Fruit fly (Drosophila melanogaster) whole organism, embryonic: Measurements from ENCODE around the gene CG14853.

Experiments
- CG10979 ChIP-seq: fragments of 200-800 bp; sonication (Bioruptor generic); optimal IDR thresholded peaks from 2 replicates; lab custom pipeline; 2018; ENCODE audit warnings: missing biosample characterization, mild to moderate bottlenecking, missing genetic modification characterization, moderate library complexity
- CG14710 ChIP-seq: fragments of 200-800 bp; sonication (Bioruptor generic); optimal IDR thresholded peaks from 3 replicates; lab custom pipeline; 2019; ENCODE audit warnings: missing biosample characterization, mild to moderate bottlenecking, missing genetic modification characterization, moderate library complexity
- CG17829 ChIP-seq: fragments of 200-800 bp; optimal IDR thresholded peaks from 2 replicates; lab custom pipeline; 2019; ENCODE audit warnings: missing biosample characterization, mild to moderate bottlenecking, missing genetic modification characterization, moderate library complexity
- CG18262 ChIP-seq: fragments of 200-800 bp; optimal IDR thresholded peaks from 3 replicates; lab custom pipeline; 2019; ENCODE audit warnings: missing biosample characterization, mild to moderate bottlenecking, missing genetic modification characterization, moderate library complexity
- CG18599 ChIP-seq: fragments of 200-800 bp; sonication (Bioruptor generic); optimal IDR thresholded peaks from 3 replicates; lab custom pipeline; 2017; ENCODE audit warnings: missing biosample characterization, missing genetic modification characterization, mild to moderate bottlenecking, moderate library complexity, missing genetic modification reagents
- CG18764 ChIP-seq: fragments of 200-800 bp; sonication (Bioruptor generic); optimal IDR thresholded peaks from 3 replicates; lab custom pipeline; 2016; ENCODE audit warnings: missing biosample characterization, missing genetic modification characterization
- CG2116 ChIP-seq: fragments of 200-800 bp; sonication (Bioruptor generic); optimal IDR thresholded peaks from 3 replicates; lab custom pipeline; 2018; ENCODE audit warnings: missing biosample characterization, mild to moderate bottlenecking, missing genetic modification characterization
- CG30431 ChIP-seq: fragments of 200-800 bp; sonication (Bioruptor generic); optimal IDR thresholded peaks from 2 replicates; lab custom pipeline; 2017; ENCODE audit warnings: missing biosample characterization, missing genetic modification characterization
- CG33557 ChIP-seq: fragments of 200-800 bp; sonication (Bioruptor generic); optimal IDR thresholded peaks from 2 replicates; lab custom pipeline; 2019; ENCODE audit warnings: missing biosample characterization, mild to moderate bottlenecking, missing genetic modification characterization, moderate library complexity
- CG4282 ChIP-seq: fragments of 200-800 bp; sonication (Bioruptor generic); optimal IDR thresholded peaks from 2 replicates; lab custom pipeline; 2016; ENCODE audit warnings: missing biosample characterization, missing genetic modification characterization
- CG4707 ChIP-seq: fragments of 200-800 bp; sonication (Bioruptor generic); optimal IDR thresholded peaks from 2 replicates; lab custom pipeline; 2018; ENCODE audit warnings: missing biosample characterization, mild to moderate bottlenecking, missing genetic modification characterization, moderate library complexity
- CG4854 ChIP-seq: fragments of 200-800 bp; sonication (Bioruptor generic); optimal IDR thresholded peaks from 2 replicates; lab custom pipeline; 2016; ENCODE audit warnings: missing biosample characterization, missing genetic modification characterization, inconsistent platforms
- CG7556 ChIP-seq: fragments of 200-800 bp; sonication (Bioruptor generic); optimal IDR thresholded peaks from 2 replicates; lab custom pipeline; 2017; ENCODE audit warnings: missing biosample characterization, mild to moderate bottlenecking, missing genetic modification characterization
- CG9797 ChIP-seq: fragments of 200-800 bp; sonication (Bioruptor generic); optimal IDR thresholded peaks from 3 replicates; lab custom pipeline; 2018; ENCODE audit warnings: missing biosample characterization, mild to moderate bottlenecking, missing genetic modification characterization
- D19A ChIP-seq: fragments of 200-800 bp; optimal IDR thresholded peaks from 3 replicates; lab custom pipeline; 2019; ENCODE audit warnings: missing biosample characterization, mild to moderate bottlenecking, missing genetic modification characterization, moderate library complexity
- D19B ChIP-seq: fragments of 200-800 bp; sonication (Bioruptor generic); optimal IDR thresholded peaks from 2 replicates; lab custom pipeline; 2017; ENCODE audit warnings: missing biosample characterization, mild to moderate bottlenecking, missing genetic modification characterization
- Dfd ChIP-seq, 2 experiments: fragments of >200 bp; optimal IDR thresholded peaks; 2 replicates each; lab custom pipeline; 2017; ENCODE audit warnings: missing biosample characterization in 2 of 2, missing genetic modification characterization in 2 of 2
- Elba2 ChIP-seq: fragments of 200-800 bp; sonication (Bioruptor generic); optimal IDR thresholded peaks from 3 replicates; lab custom pipeline; 2016; ENCODE audit warnings: missing biosample characterization, missing genetic modification characterization
- Mes4 ChIP-seq: fragments of 200-800 bp; sonication (Bioruptor generic); optimal IDR thresholded peaks from 2 replicates; lab custom pipeline; 2016; ENCODE audit warnings: missing biosample characterization, missing genetic modification characterization
- Ptx1 ChIP-seq: fragments of 200-800 bp; sonication (Bioruptor generic); IDR thresholded peaks from 2 replicates; pipeline ENCODE4 v1.3.6; 2022; ENCODE audit warnings: missing biosample characterization, missing genetic modification characterization
- Sox100B ChIP-seq: fragments of 200-800 bp; sonication (Bioruptor generic); optimal IDR thresholded peaks from 3 replicates; lab custom pipeline; 2018; ENCODE audit warnings: missing biosample characterization, mild to moderate bottlenecking, missing genetic modification characterization
- Sry-δ ChIP-seq: fragments of 200-800 bp; sonication (Bioruptor generic); optimal IDR thresholded peaks from 2 replicates; lab custom pipeline; 2016; ENCODE audit warnings: missing biosample characterization, missing genetic modification characterization
- Trl ChIP-seq, 3 experiments: fragments of >200 bp in 2 of 3; fragments of 200-800 bp in 1 of 3; sonication (Bioruptor generic) in 1 of 3; optimal IDR thresholded peaks; 2 replicates in 1 of 3; 3 replicates in 2 of 3; lab custom pipeline; 2016 to 2017; ENCODE audit warnings: missing biosample characterization in 1 of 3, missing genetic modification characterization in 1 of 3
- abd-A ChIP-seq: fragments of 200-800 bp; sonication (Bioruptor generic); optimal IDR thresholded peaks from 3 replicates; lab custom pipeline; 2019; ENCODE audit warnings: missing biosample characterization, mild to moderate bottlenecking, missing genetic modification characterization, moderate library complexity
- cad ChIP-seq: fragments of >200 bp; optimal IDR thresholded peaks from 2 replicates; lab custom pipeline; 2017; ENCODE audit warnings: missing biosample characterization, missing genetic modification characterization
- crc ChIP-seq: fragments of 200-800 bp; sonication (Bioruptor generic); optimal IDR thresholded peaks from 2 replicates; lab custom pipeline; 2016; ENCODE audit warnings: missing biosample characterization, missing genetic modification characterization
- croc ChIP-seq: fragments of 200-800 bp; sonication (Bioruptor generic); conservative IDR thresholded peaks from 3 replicates; pipeline ENCODE4 v1.3.6; 2022; ENCODE audit warnings: missing biosample characterization, missing genetic modification characterization
- dati ChIP-seq: fragments of 200-800 bp; sonication (Bioruptor generic); IDR thresholded peaks from 2 replicates; pipeline ENCODE4 v1.3.6; 2022; ENCODE audit warnings: missing biosample characterization, missing genetic modification characterization
- ems ChIP-seq: fragments of 200-800 bp; sonication (Bioruptor generic); optimal IDR thresholded peaks from 3 replicates; lab custom pipeline; 2016; ENCODE audit warnings: missing biosample characterization, missing genetic modification characterization
- fd96Cb ChIP-seq: fragments of 200-800 bp; sonication (Bioruptor generic); optimal IDR thresholded peaks from 2 replicates; lab custom pipeline; 2018; ENCODE audit warnings: missing biosample characterization, mild to moderate bottlenecking, missing genetic modification characterization, moderate library complexity
- gem ChIP-seq: fragments of 200-800 bp; sonication (Bioruptor generic); optimal IDR thresholded peaks from 2 replicates; lab custom pipeline; 2019; ENCODE audit warnings: missing biosample characterization, mild to moderate bottlenecking, missing genetic modification characterization, moderate library complexity
- gsb-n ChIP-seq: fragments of 200-800 bp; sonication (Bioruptor generic); optimal IDR thresholded peaks from 3 replicates; lab custom pipeline; 2018; ENCODE audit warnings: missing biosample characterization, mild to moderate bottlenecking, missing genetic modification characterization
- ind ChIP-seq: fragments of 200-800 bp; sonication (Bioruptor generic); optimal IDR thresholded peaks from 3 replicates; lab custom pipeline; 2016; ENCODE audit warnings: missing biosample characterization, missing genetic modification characterization
- klu ChIP-seq: fragments of 200-800 bp; sonication (Bioruptor generic); IDR thresholded peaks from 2 replicates; pipeline ENCODE4 v1.3.6; 2022; ENCODE audit warnings: missing biosample characterization, missing genetic modification characterization
- scrt ChIP-seq: fragments of 200-800 bp; sonication (Bioruptor generic); optimal IDR thresholded peaks from 2 replicates; lab custom pipeline; 2018; ENCODE audit warnings: missing biosample characterization, mild to moderate bottlenecking, missing genetic modification characterization, moderate library complexity
- twi ChIP-seq: fragments of 200-800 bp; optimal IDR thresholded peaks from 2 replicates; lab custom pipeline; 2019; ENCODE audit warnings: missing biosample characterization, mild to moderate bottlenecking, missing genetic modification characterization, moderate library complexity
- z ChIP-seq: fragments of 200-800 bp; sonication (Bioruptor generic); IDR thresholded peaks from 3 replicates; pipeline ENCODE4 v1.3.6; 2022; ENCODE audit warnings: missing biosample characterization, missing genetic modification characterization

Gene CG14853

dm6 chr3R:14624088-14624619 lies 14.7 kb downstream of the CG14853 start (continued):
- 0 out of 3 replicates have a peak, but pooled peaks have one; percentile 13 for TF ChIP-seq z (GFP tag; lab: Robert Waterston, UW)
- no peak for TF ChIP-seq cad (GFP tag; lab: Kevin White, UChicago)
- no peak for TF ChIP-seq CG9797 (GFP tag; lab: Kevin White, UChicago)
- TF ChIP-seq CG14710 (tag; lab: Kevin White, UChicago), result peak; percentile 32
- no peak for TF ChIP-seq Elba2
- peak; percentile 24 for TF ChIP-seq CG2116
- no peak for TF ChIP-seq dati (GFP tag; lab: Robert Waterston, UW)
- TF ChIP-seq Sox100B (GFP tag; lab: Kevin White, UChicago), result peak; percentile 13
- peak; percentile 40; the same call in 1 of the 3 replicates for TF ChIP-seq croc (GFP tag; lab: Robert Waterston, UW)
- no peak for TF ChIP-seq klu (GFP tag; lab: Robert Waterston, UW)
- peak; percentile 9 for TF ChIP-seq ind (GFP tag; lab: Kevin White, UChicago)
- TF ChIP-seq CG4854, result peak; percentile 5
- TF ChIP-seq CG18599, result no peak
- no peak for TF ChIP-seq abd-A (tag; lab: Kevin White, UChicago)
- peak; percentile 79 for TF ChIP-seq CG7556 (GFP tag; lab: Kevin White, UChicago)
- TF ChIP-seq gsb-n (tag; lab: Kevin White, UChicago), result peak; percentile 74
- peak; percentile 69 for TF ChIP-seq CG4282
- peak; percentile 84 for TF ChIP-seq CG18262 (tag; lab: Kevin White, UChicago)
- TF ChIP-seq ems, result peak; percentile 63
- TF ChIP-seq CG17829 (tag; lab: Kevin White, UChicago), result peak; percentile 73
- peak; percentile 19 for TF ChIP-seq CG30431 (GFP tag; lab: Kevin White, UChicago)
- peak; percentile 10 for TF ChIP-seq scrt (GFP tag; lab: Kevin White, UChicago)
- peak; percentile 12 for TF ChIP-seq Mes4 (GFP tag; lab: Kevin White, UChicago)
- no peak for TF ChIP-seq crc (GFP tag; lab: Kevin White, UChicago)
- TF ChIP-seq CG18764, result no peak
- TF ChIP-seq twi (tag; lab: Kevin White, UChicago), result peak; percentile 11
- peak; percentile 62 for TF ChIP-seq CG10979 (tag; lab: Kevin White, UChicago)

- TF ChIP-seq D19A (tag; lab: Kevin White, UChicago) (peak; percentile 37), CG4707 (no peak), D19B (GFP tag; lab: Kevin White, UChicago) (peak; percentile 55), Ptx1 (GFP tag; lab: Robert Waterston, UW) (0 out of 2 replicates have a peak, but pooled peaks have one; percentile 8), CG33557 (GFP tag; lab: Kevin White, UChicago) (no peak), Trl (optimal IDR thresholded peaks at IDR 0.05; lab: Kevin White, UChicago) (peak in 1 of 2 experiments; percentile 49), Trl (GFP tag; optimal IDR thresholded peaks at IDR 0.05; lab: Kevin White, UChicago) (no peak), CG10979 (tag; lab: Kevin White, UChicago) (peak; percentile 4), Dfd (GFP tag; optimal IDR thresholded peaks at IDR 0.05; lab: Kevin White, UChicago) (no peak), fd96Cb (peak; percentile 23), Sry-δ (GFP tag; lab: Kevin White, UChicago) (no peak), gem (tag; lab: Kevin White, UChicago) (peak; percentile 18)
- TF ChIP-seq, all 482 proteins: peak for 7
These were observed 15.2 kb downstream of the CG14853 start for dm6 chr3R:14624671-14625070.
